In genomic region chrX:4324781-4325180, dm6 we compare ENCODE assay signal across 2 fruit fly cellular contexts.
A peak's percentile ranks its signal among the peaks of the same experiment; 100 is the strongest.
TF ChIP-seq lines count a peak whose summit lies in the region.

No protein-coding gene starts in this region.

TF ChIP-seq in whole organism, embryonic, 481 proteins besides CTCF, POLR2A, EP300 and RAD21 (continued from another document and continues in another):
- peak; percentile 96 for TF ChIP-seq gt (GFP tag; IDR thresholded peaks at IDR 0.05; lab: Robert Waterston, UW)
- peak; percentile 88 for TF ChIP-seq p53 (GFP tag; optimal IDR thresholded peaks at IDR 0.05; lab: Kevin White, UChicago)
- TF ChIP-seq chn (GFP tag; optimal IDR thresholded peaks at IDR 0.05; lab: Kevin White, UChicago): peak; percentile 96
- no peak for TF ChIP-seq cg (GFP tag; optimal IDR thresholded peaks at IDR 0.05; lab: Kevin White, UChicago)
- peak; percentile 100 for TF ChIP-seq Med (GFP tag; lab: Kevin White, UChicago)
- peak; percentile 42 for TF ChIP-seq pzg (GFP tag; optimal IDR thresholded peaks at IDR 0.05; lab: Kevin White, UChicago)
- TF ChIP-seq NFAT (GFP tag; IDR thresholded peaks at IDR 0.05; lab: Robert Waterston, UW): peak; percentile 99
- TF ChIP-seq CG11247 (GFP tag; IDR thresholded peaks at IDR 0.05; lab: Robert Waterston, UW): peak; percentile 99
- peak; percentile 99 for TF ChIP-seq Dip3 (GFP tag; optimal IDR thresholded peaks at IDR 0.05; lab: Kevin White, UChicago)
- TF ChIP-seq sr (GFP tag; IDR thresholded peaks at IDR 0.05; lab: Robert Waterston, UW): peak; percentile 98
- peak; percentile 98 for TF ChIP-seq ap (GFP tag; IDR thresholded peaks at IDR 0.05; lab: Robert Waterston, UW)
- peak; percentile 99 for TF ChIP-seq CG17612 (GFP tag; IDR thresholded peaks at IDR 0.05; lab: Robert Waterston, UW)
- peak; percentile 99 for TF ChIP-seq CG32772 (GFP tag; IDR thresholded peaks at IDR 0.05; lab: Robert Waterston, UW)
- peak; percentile 88 for TF ChIP-seq E2f2 (GFP tag; IDR thresholded peaks at IDR 0.05; lab: Robert Waterston, UW)
- peak; percentile 93 for TF ChIP-seq exex (tag; optimal IDR thresholded peaks at IDR 0.05; lab: Kevin White, UChicago)
- peak; percentile 99 for TF ChIP-seq Fer1 (GFP tag; optimal IDR thresholded peaks at IDR 0.05; lab: Kevin White, UChicago)
- TF ChIP-seq bab2 (GFP tag; optimal IDR thresholded peaks at IDR 0.05; lab: Kevin White, UChicago): peak; percentile 99
- 0 out of 3 replicates have a peak, but pooled peaks have one; percentile 18 for TF ChIP-seq knrl (GFP tag; IDR thresholded peaks at IDR 0.05; lab: Robert Waterston, UW; ENCODE audit: partially characterized antibody)
- TF ChIP-seq gce (GFP tag; IDR thresholded peaks at IDR 0.05; lab: Robert Waterston, UW): peak; percentile 98
- TF ChIP-seq pnt (GFP tag; optimal IDR thresholded peaks at IDR 0.05; lab: Kevin White, UChicago): peak; percentile 97
- TF ChIP-seq CG14441 (GFP tag; IDR thresholded peaks at IDR 0.05; lab: Robert Waterston, UW): peak; percentile 99
- peak; percentile 98 for TF ChIP-seq CG6813 (GFP tag; optimal IDR thresholded peaks at IDR 0.05; lab: Kevin White, UChicago)
- peak; percentile 93 for TF ChIP-seq Asciz (GFP tag; optimal IDR thresholded peaks at IDR 0.05; lab: Kevin White, UChicago)
- peak; percentile 99 for TF ChIP-seq CG13424 (tag; optimal IDR thresholded peaks at IDR 0.05; lab: Kevin White, UChicago)
- TF ChIP-seq Poxn (GFP tag; IDR thresholded peaks at IDR 0.05; lab: Robert Waterston, UW): peak; percentile 99
- TF ChIP-seq CG18619 (GFP tag; optimal IDR thresholded peaks at IDR 0.05; lab: Kevin White, UChicago): peak; percentile 98
- peak; percentile 96 for TF ChIP-seq nau (GFP tag; optimal IDR thresholded peaks at IDR 0.05; lab: Kevin White, UChicago)
- TF ChIP-seq CG10274 (GFP tag; optimal IDR thresholded peaks at IDR 0.05; lab: Kevin White, UChicago): peak; percentile 94
- TF ChIP-seq Ada2b (GFP tag; IDR thresholded peaks at IDR 0.05; lab: Robert Waterston, UW): peak; percentile 100
- peak; percentile 96 for TF ChIP-seq CG4617 (GFP tag; optimal IDR thresholded peaks at IDR 0.05; lab: Kevin White, UChicago; ENCODE audit: borderline replicate concordance)
- TF ChIP-seq CG17359 (tag; optimal IDR thresholded peaks at IDR 0.05; lab: Kevin White, UChicago): peak; percentile 98
- peak; percentile 94 for TF ChIP-seq CG11696 (GFP tag; IDR thresholded peaks at IDR 0.05; lab: Robert Waterston, UW)
- peak; percentile 81 for TF ChIP-seq CG14710 (tag; optimal IDR thresholded peaks at IDR 0.05; lab: Kevin White, UChicago)
- peak; percentile 98 for TF ChIP-seq CG9609 (GFP tag; optimal IDR thresholded peaks at IDR 0.05; lab: Kevin White, UChicago)
- peak; percentile 98 for TF ChIP-seq CG10209 (GFP tag; optimal IDR thresholded peaks at IDR 0.05; lab: Kevin White, UChicago)
- TF ChIP-seq Sry-β (GFP tag; optimal IDR thresholded peaks at IDR 0.05; lab: Kevin White, UChicago): no peak
- peak; percentile 95 for TF ChIP-seq phol (tag; optimal IDR thresholded peaks at IDR 0.05; lab: Kevin White, UChicago)
- TF ChIP-seq zen2 (GFP tag; IDR thresholded peaks at IDR 0.05; lab: Robert Waterston, UW; ENCODE audit: partially characterized antibody): no peak
- peak; percentile 97 for TF ChIP-seq vfl (GFP tag; optimal IDR thresholded peaks at IDR 0.05; lab: Kevin White, UChicago)
- peak; percentile 88 to 97 for TF ChIP-seq bsh (GFP tag; optimal IDR thresholded peaks at IDR 0.05; lab: Kevin White, UChicago)
- peak; percentile 98 for TF ChIP-seq tx (GFP tag; optimal IDR thresholded peaks at IDR 0.05; lab: Kevin White, UChicago)
- TF ChIP-seq ATbp (GFP tag; optimal IDR thresholded peaks at IDR 0.05; lab: Kevin White, UChicago): peak; percentile 97
- peak; percentile 96 for TF ChIP-seq Lim3 (GFP tag; IDR thresholded peaks at IDR 0.05; lab: Robert Waterston, UW)
- TF ChIP-seq CG14014 (GFP tag; IDR thresholded peaks at IDR 0.05; lab: Robert Waterston, UW): peak; percentile 99
- TF ChIP-seq CG13287 (GFP tag; IDR thresholded peaks at IDR 0.05; lab: Robert Waterston, UW; ENCODE audit: partially characterized antibody): peak; percentile 58
- TF ChIP-seq CG15269 (tag; optimal IDR thresholded peaks at IDR 0.05; lab: Kevin White, UChicago): peak; percentile 99
- TF ChIP-seq tup (GFP tag; optimal IDR thresholded peaks at IDR 0.05; lab: Kevin White, UChicago): peak; percentile 92
- peak; percentile 99 for TF ChIP-seq CG7839 (tag; optimal IDR thresholded peaks at IDR 0.05; lab: Kevin White, UChicago)
- peak; percentile 100 for TF ChIP-seq row (GFP tag; IDR thresholded peaks at IDR 0.05; lab: Robert Waterston, UW)
- TF ChIP-seq jing (GFP tag; optimal IDR thresholded peaks at IDR 0.05; lab: Kevin White, UChicago): peak; percentile 96
- TF ChIP-seq Sin3A (optimal IDR thresholded peaks at IDR 0.05; lab: Kevin White, UChicago): no peak
- TF ChIP-seq Tbp (GFP tag; optimal IDR thresholded peaks at IDR 0.05; lab: Kevin White, UChicago): no peak
- peak; percentile 94 for TF ChIP-seq ewg (GFP tag; optimal IDR thresholded peaks at IDR 0.05; lab: Kevin White, UChicago)
- peak; percentile 96 for TF ChIP-seq ash1 (GFP tag; optimal IDR thresholded peaks at IDR 0.05; lab: Kevin White, UChicago)
- peak; percentile 99 for TF ChIP-seq zfh2 (GFP tag; optimal IDR thresholded peaks at IDR 0.05; lab: Kevin White, UChicago)
- peak in 1 of 2 experiments; percentile 69 for TF ChIP-seq Hr78 (GFP tag; optimal IDR thresholded peaks at IDR 0.05; lab: Kevin White, UChicago)
- peak; percentile 95 for TF ChIP-seq CG1529 (GFP tag; optimal IDR thresholded peaks at IDR 0.05; lab: Kevin White, UChicago)
- no peak for TF ChIP-seq tll (GFP tag; optimal IDR thresholded peaks at IDR 0.05; lab: Kevin White, UChicago)
- TF ChIP-seq sqz (GFP tag; optimal IDR thresholded peaks at IDR 0.05; lab: Kevin White, UChicago): peak; percentile 93
- TF ChIP-seq fru (optimal IDR thresholded peaks at IDR 0.05; lab: Kevin White, UChicago): no peak
- peak; percentile 97 for TF ChIP-seq CG12391 (tag; optimal IDR thresholded peaks at IDR 0.05; lab: Kevin White, UChicago)
- peak; percentile 87 for TF ChIP-seq ftz-f1 (GFP tag; optimal IDR thresholded peaks at IDR 0.05; lab: Kevin White, UChicago)
- peak; percentile 96 for TF ChIP-seq NC2β (GFP tag; optimal IDR thresholded peaks at IDR 0.05; lab: Kevin White, UChicago)
- peak; percentile 97 for TF ChIP-seq repo (GFP tag; optimal IDR thresholded peaks at IDR 0.05; lab: Kevin White, UChicago)
- peak; percentile 94 for TF ChIP-seq CG15514 (GFP tag; optimal IDR thresholded peaks at IDR 0.05; lab: Kevin White, UChicago)
- peak; percentile 95 for TF ChIP-seq CkIIα-i1 (GFP tag; IDR thresholded peaks at IDR 0.05; lab: Robert Waterston, UW)

TF ChIP-seq in whole organism, prepupa, 60 proteins besides CTCF, POLR2A, EP300 and RAD21 (continued from another document):
- TF ChIP-seq CG10631 (GFP tag; optimal IDR thresholded peaks at IDR 0.05; lab: Kevin White, UChicago) (peak; percentile 99), spab (GFP tag; optimal IDR thresholded peaks at IDR 0.05; lab: Kevin White, UChicago) (peak; percentile 95), CG9139 (GFP tag; optimal IDR thresholded peaks at IDR 0.05; lab: Kevin White, UChicago) (peak; percentile 94), CG3919 (GFP tag; optimal IDR thresholded peaks at IDR 0.05; lab: Kevin White, UChicago) (peak; percentile 99), ss (GFP tag; optimal IDR thresholded peaks at IDR 0.05; lab: Kevin White, UChicago) (peak; percentile 92 to 98), acj6 (GFP tag; optimal IDR thresholded peaks at IDR 0.05; lab: Kevin White, UChicago) (peak; percentile 99), Eip93F (GFP tag; optimal IDR thresholded peaks at IDR 0.05; lab: Kevin White, UChicago) (peak; percentile 98), salr (GFP tag; optimal IDR thresholded peaks at IDR 0.05; lab: Kevin White, UChicago) (peak; percentile 91 to 97), Ets96B (tag; optimal IDR thresholded peaks at IDR 0.05; lab: Kevin White, UChicago) (peak; percentile 97)
